Worm (Caenorhabditis elegans) whole organism, L2 larva: ENCODE results near the gene cdh-12.

Source experiments
- F13H6.1 ChIP-seq: sonication (generic microtip); optimal IDR thresholded peaks from 2 replicates; lab custom pipeline; 2016; ENCODE audit warnings: missing genetic modification characterization, missing compliant biosample characterization
- R02D3.7 ChIP-seq: fragments of 150-350 bp; optimal IDR thresholded peaks from 2 replicates; lab custom pipeline; 2014; ENCODE audit warnings: missing biosample characterization, missing genetic modification characterization
- aly-2 ChIP-seq: fragments of 150-350 bp; optimal IDR thresholded peaks from 2 replicates; lab custom pipeline; 2014; ENCODE audit warnings: missing biosample characterization, missing genetic modification characterization
- ama-1 ChIP-seq: fragments of 150-350 bp; optimal IDR thresholded peaks from 2 replicates; lab custom pipeline; 2018; ENCODE audit warnings: inconsistent platforms
- ceh-16 ChIP-seq: fragments of 150-350 bp; optimal IDR thresholded peaks from 2 replicates; lab custom pipeline; 2014; ENCODE audit warnings: missing biosample characterization, missing genetic modification characterization
- ceh-82 ChIP-seq: fragments of 150-350 bp; optimal IDR thresholded peaks from 2 replicates; lab custom pipeline; 2014; ENCODE audit warnings: missing biosample characterization, missing genetic modification characterization
- crh-2 ChIP-seq: sonication (generic microtip); optimal IDR thresholded peaks from 2 replicates; lab custom pipeline; 2017; ENCODE audit warnings: missing biosample characterization, missing genetic modification characterization
- dmd-4 ChIP-seq: sonication (generic microtip); optimal IDR thresholded peaks from 2 replicates; lab custom pipeline; 2017; ENCODE audit warnings: missing biosample characterization, missing genetic modification characterization
- egl-27 ChIP-seq: sonication (generic microtip); optimal IDR thresholded peaks from 3 replicates; lab custom pipeline; 2017; ENCODE audit warnings: missing biosample characterization, missing genetic modification reagents, missing genetic modification characterization
- elt-1 ChIP-seq: fragments of 150-350 bp; optimal IDR thresholded peaks from 2 replicates; lab custom pipeline; 2014; ENCODE audit warnings: missing biosample characterization, missing genetic modification characterization
- elt-3 ChIP-seq: sonication (generic microtip); optimal IDR thresholded peaks from 2 replicates; lab custom pipeline; 2017; ENCODE audit warnings: missing biosample characterization, missing genetic modification characterization
- fos-1 ChIP-seq: fragments of 150-350 bp; optimal IDR thresholded peaks from 2 replicates; lab custom pipeline; 2014; ENCODE audit warnings: missing biosample characterization, missing genetic modification characterization
- gmeb-1 ChIP-seq: fragments of 150-350 bp; optimal IDR thresholded peaks from 2 replicates; lab custom pipeline; 2014; ENCODE audit warnings: missing biosample characterization, missing genetic modification characterization
- lin-11 ChIP-seq: fragments of 150-350 bp; sonication (generic microtip); optimal IDR thresholded peaks from 2 replicates; lab custom pipeline; 2014; ENCODE audit warnings: missing biosample characterization, missing genetic modification characterization, inconsistent platforms, mixed read lengths
- lin-13 ChIP-seq: fragments of 150-350 bp; optimal IDR thresholded peaks from 2 replicates; lab custom pipeline; 2014; ENCODE audit warnings: missing biosample characterization, missing genetic modification reagents, missing genetic modification characterization
- lin-39 ChIP-seq: fragments of 150-350 bp; optimal IDR thresholded peaks from 2 replicates; lab custom pipeline; 2014; ENCODE audit warnings: missing biosample characterization, missing genetic modification reagents, missing genetic modification characterization
- lsy-2 ChIP-seq, 2 experiments: fragments of 150-350 bp in 1 of 2; sonication (generic microtip) in 1 of 2; optimal IDR thresholded peaks; 2 replicates each; lab custom pipeline; 2014 to 2017; ENCODE audit warnings: missing biosample characterization in 2 of 2, missing genetic modification characterization in 2 of 2
- mab-5 ChIP-seq: fragments of 150-350 bp; optimal IDR thresholded peaks from 2 replicates; lab custom pipeline; 2014; ENCODE audit warnings: missing biosample characterization, missing genetic modification characterization
- mdl-1 ChIP-seq, 2 experiments: fragments of 150-350 bp in 1 of 2; sonication (generic microtip) in 1 of 2; optimal IDR thresholded peaks; 2 replicates each; lab custom pipeline; 2017; ENCODE audit warnings: missing biosample characterization in 2 of 2, missing genetic modification characterization in 2 of 2
- nhr-10 ChIP-seq: sonication (generic microtip); optimal IDR thresholded peaks from 2 replicates; lab custom pipeline; 2017; ENCODE audit warnings: missing biosample characterization, missing genetic modification characterization
- nhr-12 ChIP-seq: fragments of 150-350 bp; optimal IDR thresholded peaks from 2 replicates; lab custom pipeline; 2014; ENCODE audit warnings: missing biosample characterization, missing genetic modification characterization
- nhr-129 ChIP-seq: fragments of 150-350 bp; optimal IDR thresholded peaks from 2 replicates; lab custom pipeline; 2014; ENCODE audit warnings: missing biosample characterization, missing genetic modification characterization
- nhr-21 ChIP-seq: fragments of 150-350 bp; optimal IDR thresholded peaks from 2 replicates; lab custom pipeline; 2014; ENCODE audit warnings: missing biosample characterization, missing genetic modification characterization
- nhr-23 ChIP-seq: fragments of 150-350 bp; optimal IDR thresholded peaks from 2 replicates; lab custom pipeline; 2014; ENCODE audit warnings: missing biosample characterization, missing genetic modification reagents, missing genetic modification characterization
- nhr-237 ChIP-seq: fragments of 150-350 bp; optimal IDR thresholded peaks from 2 replicates; lab custom pipeline; 2014; ENCODE audit warnings: missing biosample characterization, missing genetic modification characterization
- nhr-25 ChIP-seq: fragments of 150-350 bp; sonication (generic microtip); optimal IDR thresholded peaks from 3 replicates; lab custom pipeline; 2014; ENCODE audit warnings: missing biosample characterization, missing genetic modification characterization
- nhr-6 ChIP-seq: fragments of 150-350 bp; optimal IDR thresholded peaks from 2 replicates; lab custom pipeline; 2014; ENCODE audit warnings: missing biosample characterization, missing genetic modification characterization
- nhr-77 ChIP-seq: fragments of 150-350 bp; optimal IDR thresholded peaks from 2 replicates; lab custom pipeline; 2014; ENCODE audit warnings: missing biosample characterization, missing genetic modification characterization
- peb-1 ChIP-seq: fragments of 150-350 bp; optimal IDR thresholded peaks from 2 replicates; lab custom pipeline; 2014; ENCODE audit warnings: missing biosample characterization, missing genetic modification characterization
- sem-4 ChIP-seq: fragments of 150-350 bp; optimal IDR thresholded peaks from 2 replicates; lab custom pipeline; 2014; ENCODE audit warnings: missing biosample characterization, missing genetic modification reagents, missing genetic modification characterization
- skn-1 ChIP-seq: sonication (generic microtip); optimal IDR thresholded peaks from 2 replicates; lab custom pipeline; 2017; ENCODE audit warnings: missing biosample characterization, missing genetic modification characterization
- sma-3 ChIP-seq: sonication (generic microtip); optimal IDR thresholded peaks from 2 replicates; lab custom pipeline; 2016; ENCODE audit warnings: missing genetic modification reagents, missing genetic modification characterization, missing compliant biosample characterization
- sma-9 ChIP-seq, 2 experiments: fragments of 150-350 bp in 1 of 2; sonication (generic microtip) in 1 of 2; optimal IDR thresholded peaks; 2 replicates each; lab custom pipeline; 2014 to 2016; ENCODE audit warnings: missing genetic modification characterization in 2 of 2, mild to moderate bottlenecking in 1 of 2, missing biosample characterization in 1 of 2, missing compliant biosample characterization in 1 of 2, missing genetic modification reagents in 1 of 2, moderate library complexity in 1 of 2
- unc-39 ChIP-seq: fragments of 150-350 bp; optimal IDR thresholded peaks from 2 replicates; lab custom pipeline; 2014; ENCODE audit warnings: missing biosample characterization, missing genetic modification characterization
- unc-55 ChIP-seq: fragments of 150-350 bp; sonication (generic microtip); optimal IDR thresholded peaks from 3 replicates; lab custom pipeline; 2014; ENCODE audit warnings: missing biosample characterization, missing genetic modification reagents, missing genetic modification characterization
- unc-62 ChIP-seq: fragments of 150-350 bp; optimal IDR thresholded peaks from 2 replicates; lab custom pipeline; 2014; ENCODE audit warnings: missing biosample characterization, missing genetic modification reagents, missing genetic modification characterization
- zag-1 ChIP-seq: fragments of 150-350 bp; optimal IDR thresholded peaks from 2 replicates; lab custom pipeline; 2014; ENCODE audit warnings: missing biosample characterization, missing genetic modification characterization
- ztf-1 ChIP-seq: fragments of 200-800 bp; sonication (Bioruptor generic); conservative IDR thresholded peaks from 2 replicates; pipeline ENCODE4 v1.3.6; 2022; ENCODE audit warnings: missing genetic modification characterization, missing compliant biosample characterization
- ztf-11 ChIP-seq: sonication (generic microtip); optimal IDR thresholded peaks from 2 replicates; lab custom pipeline; 2017; ENCODE audit warnings: missing biosample characterization, missing genetic modification characterization
- ztf-4 ChIP-seq: fragments of 150-350 bp; optimal IDR thresholded peaks from 2 replicates; lab custom pipeline; 2014; ENCODE audit warnings: missing biosample characterization, missing genetic modification characterization

The cdh-12 gene

DNA sequence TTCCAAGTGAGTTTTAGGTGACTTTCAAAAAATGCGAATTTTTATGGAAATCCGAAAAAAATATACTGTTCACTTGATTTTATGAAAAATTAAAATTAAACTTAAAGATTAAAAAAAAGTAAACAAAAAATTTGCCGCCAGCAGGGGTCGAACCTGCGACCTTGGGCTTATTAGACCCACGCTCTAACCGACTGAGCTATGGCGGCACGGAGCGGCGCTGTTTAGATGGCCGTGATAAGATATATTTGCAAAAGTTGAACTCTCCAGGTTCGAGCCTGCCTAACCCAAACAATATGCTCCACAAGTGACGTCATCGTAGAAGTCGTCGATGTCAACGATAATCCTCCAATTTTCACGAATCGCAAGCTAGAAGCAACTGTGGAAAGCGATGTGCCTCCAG lies 12.8 kb downstream of the cdh-12 start:
- TF ChIP-seq egl-27 (tag; lab: Kevin White, UChicago) (no peak), fos-1 (tag; lab: Kevin White, UChicago) (no peak), ztf-4 (tag; lab: Kevin White, UChicago) (no peak), gmeb-1 (tag; lab: Kevin White, UChicago) (no peak), peb-1 (tag; lab: Kevin White, UChicago) (no peak), unc-62 (no peak), nhr-25 (tag; lab: Kevin White, UChicago) (no peak), skn-1 (no peak), ztf-1 (GFP tag; lab: Robert Waterston, UW) (no peak), zag-1 (tag; lab: Kevin White, UChicago) (no peak), nhr-6 (no peak), sma-9 (GFP tag; optimal IDR thresholded peaks at IDR 0.05; lab: Kevin White, UChicago) (no peak), sma-9 (tag; optimal IDR thresholded peaks at IDR 0.05; lab: Kevin White, UChicago) (no peak), lin-13 (GFP tag; lab: Kevin White, UChicago) (no peak), nhr-77 (tag; lab: Kevin White, UChicago) (no peak), nhr-21 (tag; lab: Kevin White, UChicago) (no peak), sma-3 (GFP tag; lab: Kevin White, UChicago) (no peak), mdl-1 (tag; optimal IDR thresholded peaks at IDR 0.05; lab: Kevin White, UChicago) (no peak), R02D3.7 (tag; lab: Kevin White, UChicago) (no peak), nhr-10 (tag; lab: Kevin White, UChicago) (no peak), ama-1 (lab: Kevin White, UChicago) (no peak)

- TF ChIP-seq sem-4 (tag; lab: Kevin White, UChicago) (no peak), aly-2 (no peak), nhr-129 (tag; lab: Kevin White, UChicago) (no peak), lin-11 (tag; lab: Kevin White, UChicago) (no peak), nhr-237 (tag; lab: Kevin White, UChicago) (no peak), lin-13 (GFP tag; lab: Kevin White, UChicago) (no peak), unc-62 (no peak), ceh-82 (tag; lab: Kevin White, UChicago) (no peak), unc-55 (GFP tag; lab: Kevin White, UChicago) (no peak), ama-1 (lab: Kevin White, UChicago) (no peak), sma-9 (GFP tag; optimal IDR thresholded peaks at IDR 0.05; lab: Kevin White, UChicago) (no peak), sma-9 (tag; optimal IDR thresholded peaks at IDR 0.05; lab: Kevin White, UChicago) (no peak), nhr-77 (tag; lab: Kevin White, UChicago) (no peak), F13H6.1 (tag; lab: Kevin White, UChicago) (no peak), lsy-2 (tag; optimal IDR thresholded peaks at IDR 0.05; lab: Kevin White, UChicago) (no peak), egl-27 (tag; lab: Kevin White, UChicago) (no peak)
These were observed 14.5 kb downstream of the cdh-12 start for ce11 chrIII:1166388-1166787.

DNA sequence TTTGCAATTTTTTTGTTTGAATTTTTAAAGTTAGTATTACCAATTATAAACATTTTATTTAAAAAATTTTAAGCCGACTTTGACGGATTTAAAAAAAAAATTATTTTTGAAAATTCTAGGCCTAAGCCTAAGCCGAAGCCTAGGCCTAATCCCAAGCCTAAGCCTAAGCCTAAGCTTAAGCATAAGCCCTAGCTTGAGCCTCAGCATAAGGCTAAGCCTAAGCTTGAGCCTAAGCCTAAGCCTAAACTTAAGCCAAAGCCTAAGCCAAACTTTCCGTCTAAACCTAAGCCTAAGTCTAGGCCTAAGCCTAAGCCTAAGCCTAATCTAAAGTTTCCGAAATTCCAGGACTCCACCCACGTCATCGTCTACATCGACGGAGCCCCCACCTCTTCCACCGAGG lies 17.8 kb downstream of the cdh-12 start:
- TF ChIP-seq nhr-21 (tag; lab: Kevin White, UChicago) (no peak), lin-11 (tag; lab: Kevin White, UChicago) (no peak), unc-55 (GFP tag; lab: Kevin White, UChicago) (no peak), mab-5 (tag; lab: Kevin White, UChicago) (no peak), unc-39 (tag; lab: Kevin White, UChicago) (no peak), fos-1 (tag; lab: Kevin White, UChicago) (no peak), ztf-11 (no peak), F13H6.1 (tag; lab: Kevin White, UChicago) (no peak), R02D3.7 (tag; lab: Kevin White, UChicago) (no peak), nhr-12 (no peak), ztf-1 (GFP tag; lab: Robert Waterston, UW) (no peak), dmd-4 (no peak), unc-62 (no peak)

DNA sequence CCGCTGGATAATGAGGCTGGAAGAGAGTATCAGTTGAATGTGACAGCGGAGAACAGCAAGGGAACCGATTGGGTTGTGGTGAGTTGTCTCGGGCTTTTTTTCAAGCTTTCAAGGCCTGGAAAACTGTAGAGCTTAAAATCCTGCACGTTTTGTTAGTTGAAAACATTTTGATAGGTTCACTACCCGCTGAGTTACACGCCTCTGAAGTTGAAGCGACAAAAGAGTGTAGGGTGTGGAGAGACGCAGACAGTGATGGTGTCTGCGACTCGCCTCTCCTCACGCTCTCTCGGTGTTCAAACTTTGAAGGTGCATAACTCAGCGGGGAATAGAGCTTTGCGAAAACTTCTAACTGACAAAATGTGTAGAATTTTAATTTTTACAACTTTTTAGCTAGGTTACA lies 21.5 kb downstream of the cdh-12 start:
- TF ChIP-seq nhr-77 (tag; lab: Kevin White, UChicago) (no peak), lin-13 (GFP tag; lab: Kevin White, UChicago) (no peak), gmeb-1 (tag; lab: Kevin White, UChicago) (no peak), F13H6.1 (tag; lab: Kevin White, UChicago) (no peak), nhr-23 (no peak), nhr-237 (tag; lab: Kevin White, UChicago) (no peak), dmd-4 (no peak), ceh-16 (tag; lab: Kevin White, UChicago) (no peak), aly-2 (no peak), R02D3.7 (tag; lab: Kevin White, UChicago) (no peak), elt-1 (tag; lab: Kevin White, UChicago) (no peak), ztf-1 (GFP tag; lab: Robert Waterston, UW) (no peak), egl-27 (tag; lab: Kevin White, UChicago) (no peak), lin-39 (tag; lab: Kevin White, UChicago) (no peak), crh-2 (tag; lab: Kevin White, UChicago) (no peak), elt-3 (tag; lab: Kevin White, UChicago) (no peak)
